Worm (Caenorhabditis elegans) whole organism, early embryonic: Measurements from ENCODE around the gene K04G11.1.

Source experiments
- F13C5.2 ChIP-seq: sonication (generic microtip); optimal IDR thresholded peaks from 2 replicates; lab custom pipeline; 2017; ENCODE audit warnings: mild to moderate bottlenecking, missing genetic modification characterization, inconsistent platforms, missing compliant biosample characterization
- aly-1 ChIP-seq: sonication (generic microtip); optimal IDR thresholded peaks from 2 replicates; lab custom pipeline; 2016; ENCODE audit warnings: missing genetic modification characterization, missing compliant biosample characterization
- ama-1 ChIP-seq: fragments of 150-350 bp; optimal IDR thresholded peaks from 2 replicates; lab custom pipeline; 2014
- flt-1 ChIP-seq: fragments of 200-800 bp; sonication (Bioruptor generic); IDR thresholded peaks from 2 replicates; pipeline ENCODE4 v1.3.6; 2022; ENCODE audit warnings: missing genetic modification characterization, missing compliant biosample characterization
- hmbx-1 ChIP-seq: sonication (generic microtip); optimal IDR thresholded peaks from 2 replicates; lab custom pipeline; 2016; ENCODE audit warnings: mild to moderate bottlenecking, missing genetic modification characterization, missing compliant biosample characterization
- hnd-1 ChIP-seq: sonication (generic microtip); optimal IDR thresholded peaks from 2 replicates; lab custom pipeline; 2016; ENCODE audit warnings: missing genetic modification characterization, missing compliant biosample characterization
- sea-1 ChIP-seq: fragments of 200-800 bp; sonication (Bioruptor generic); conservative IDR thresholded peaks from 2 replicates; pipeline ENCODE4 v1.3.6; 2022; ENCODE audit warnings: missing genetic modification characterization, missing compliant biosample characterization
- tbx-11 ChIP-seq: fragments of 200-800 bp; sonication (Bioruptor generic); IDR thresholded peaks from 2 replicates; pipeline ENCODE4 v1.3.6; 2022; ENCODE audit warnings: missing genetic modification characterization, missing compliant biosample characterization
- tbx-37 ChIP-seq: fragments of 200-800 bp; sonication (Bioruptor generic); conservative IDR thresholded peaks from 2 replicates; pipeline ENCODE4 v1.3.6; 2022; ENCODE audit warnings: missing genetic modification reagents, missing genetic modification characterization, missing compliant biosample characterization

DNA sequence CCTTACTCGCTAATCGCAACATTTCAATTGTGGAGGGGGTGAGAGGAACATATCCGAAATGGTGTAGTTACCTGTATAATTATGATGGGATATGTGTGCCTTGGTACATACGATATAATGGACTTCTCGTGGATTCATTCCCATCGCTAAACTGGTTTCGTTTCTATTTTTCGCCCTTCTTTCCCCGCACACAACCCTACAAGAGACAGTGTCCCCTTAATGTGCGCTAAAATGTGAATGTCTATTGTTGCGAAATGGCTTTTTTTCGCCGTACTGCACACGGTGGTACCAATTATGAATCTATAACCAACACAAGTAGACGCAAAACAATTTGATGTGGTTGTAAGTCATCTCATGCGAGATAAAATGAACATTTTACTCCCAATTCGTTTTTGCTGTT, 6.0 kb upstream of the K04G11.1 start:
- TF ChIP-seq tbx-11 (GFP tag; lab: Robert Waterston, UW) = no peak
- no peak for TF ChIP-seq tbx-37
- no peak for TF ChIP-seq hnd-1
- no peak for TF ChIP-seq aly-1 (tag; lab: Kevin White, UChicago)
- TF ChIP-seq sea-1 (GFP tag; lab: Robert Waterston, UW) = no peak
- TF ChIP-seq F13C5.2 = no peak
- no peak for TF ChIP-seq ama-1 (lab: Kevin White, UChicago)
- no peak for TF ChIP-seq flt-1 (GFP tag; lab: Robert Waterston, UW)
- TF ChIP-seq hmbx-1 (tag; lab: Kevin White, UChicago) = no peak
